Worm (Caenorhabditis elegans) whole organism, L1 larva: ENCODE results near the gene C27A2.12.

Experiments used
- blmp-1 ChIP-seq: fragments of 150-350 bp; optimal IDR thresholded peaks from 2 replicates; lab custom pipeline; 2014; ENCODE audit warnings: missing biosample characterization, missing genetic modification characterization
- nhr-11 ChIP-seq: fragments of 150-350 bp; optimal IDR thresholded peaks from 2 replicates; lab custom pipeline; 2014; ENCODE audit warnings: missing biosample characterization, missing genetic modification characterization
- nhr-12 ChIP-seq: sonication (generic microtip); optimal IDR thresholded peaks from 2 replicates; lab custom pipeline; 2017; ENCODE audit warnings: missing biosample characterization, missing genetic modification characterization
- ztf-11 ChIP-seq, 2 experiments: sonication (generic microtip); optimal IDR thresholded peaks; 2 replicates each; lab custom pipeline; 2016 to 2017; ENCODE audit warnings: missing genetic modification characterization in 2 of 2, missing biosample characterization in 1 of 2, missing compliant biosample characterization in 1 of 2

- TF ChIP-seq nhr-11 (tag; lab: Kevin White, UChicago) (no peak), ztf-11 (tag; optimal IDR thresholded peaks at IDR 0.05; lab: Kevin White, UChicago) (no peak), blmp-1 (tag; lab: Kevin White, UChicago) (no peak), nhr-12 (no peak)
These were observed 25.3 kb downstream of the C27A2.12 start for ce11 chrII:5032669-5033068.
